Fruit fly (Drosophila melanogaster) whole organism, embryonic: ENCODE data around the gene CG10470.
A peak's percentile ranks its signal among the peaks of the same experiment; 100 is the strongest.

Source experiments
- ATbp ChIP-seq: fragments of 200-800 bp; sonication (Bioruptor generic); optimal IDR thresholded peaks from 2 replicates; lab custom pipeline; 2017; ENCODE audit warnings: missing biosample characterization, mild to moderate bottlenecking, missing genetic modification characterization, missing genetic modification reagents
- C15 ChIP-seq: fragments of 200-800 bp; sonication (Bioruptor generic); IDR thresholded peaks from 3 replicates; pipeline ENCODE4 v1.3.6; 2022; ENCODE audit warnings: missing biosample characterization, missing genetic modification characterization
- CG1024 ChIP-seq: fragments of 200-800 bp; sonication (Bioruptor generic); IDR thresholded peaks from 2 replicates; pipeline ENCODE4 v1.3.6; 2022; ENCODE audit warnings: missing biosample characterization, missing genetic modification characterization
- CG10321 ChIP-seq: fragments of 200-800 bp; sonication (Bioruptor generic); IDR thresholded peaks from 2 replicates; pipeline ENCODE4 v1.3.6; 2022; ENCODE audit warnings: missing biosample characterization, missing genetic modification characterization
- CG10366 ChIP-seq: fragments of 200-800 bp; sonication (Bioruptor generic); IDR thresholded peaks from 2 replicates; pipeline ENCODE4 v1.3.6; 2022; ENCODE audit warnings: missing biosample characterization, missing genetic modification characterization
- CG10462 ChIP-seq: fragments of 200-800 bp; sonication (Bioruptor generic); optimal IDR thresholded peaks from 2 replicates; lab custom pipeline; 2016; ENCODE audit warnings: missing biosample characterization, missing genetic modification characterization
- CG11560 ChIP-seq: fragments of 200-800 bp; sonication (Bioruptor generic); IDR thresholded peaks from 3 replicates; pipeline ENCODE4 v1.3.6; 2022; ENCODE audit warnings: missing biosample characterization, missing genetic modification characterization
- CG15696 ChIP-seq: fragments of 200-800 bp; sonication (Bioruptor generic); optimal IDR thresholded peaks from 2 replicates; lab custom pipeline; 2019; ENCODE audit warnings: missing biosample characterization, mild to moderate bottlenecking, missing genetic modification characterization, moderate library complexity
- CG16815 ChIP-seq: fragments of 200-800 bp; sonication (Bioruptor generic); optimal IDR thresholded peaks from 3 replicates; lab custom pipeline; 2017; ENCODE audit warnings: missing biosample characterization, mild to moderate bottlenecking, missing genetic modification characterization
- CG17385 ChIP-seq: fragments of 200-800 bp; sonication (Bioruptor generic); optimal IDR thresholded peaks from 3 replicates; lab custom pipeline; 2018; ENCODE audit warnings: missing biosample characterization, mild to moderate bottlenecking, missing genetic modification characterization
- CG17568 ChIP-seq: fragments of 200-800 bp; sonication (Bioruptor generic); optimal IDR thresholded peaks from 2 replicates; lab custom pipeline; 2018; ENCODE audit warnings: missing biosample characterization, mild to moderate bottlenecking, missing genetic modification characterization, moderate library complexity
- CG18262 ChIP-seq: fragments of 200-800 bp; optimal IDR thresholded peaks from 3 replicates; lab custom pipeline; 2019; ENCODE audit warnings: missing biosample characterization, mild to moderate bottlenecking, missing genetic modification characterization, moderate library complexity
- CG32532 ChIP-seq: fragments of 200-800 bp; sonication (Bioruptor generic); IDR thresholded peaks from 2 replicates; pipeline ENCODE4 v1.3.6; 2022; ENCODE audit warnings: missing biosample characterization, missing genetic modification characterization
- CG32772 ChIP-seq: fragments of 200-800 bp; sonication (Bioruptor generic); IDR thresholded peaks from 2 replicates; pipeline ENCODE4 v1.3.6; 2022; ENCODE audit warnings: missing biosample characterization, missing genetic modification characterization
- CG3847 ChIP-seq: fragments of 200-800 bp; sonication (Bioruptor generic); IDR thresholded peaks from 2 replicates; pipeline ENCODE4 v1.3.6; 2022; ENCODE audit warnings: missing biosample characterization, missing genetic modification characterization
- CG6175 ChIP-seq: fragments of 200-800 bp; sonication (Bioruptor generic); IDR thresholded peaks from 3 replicates; pipeline ENCODE4 v1.3.6; 2022; ENCODE audit warnings: missing biosample characterization, missing genetic modification characterization
- CG6689 ChIP-seq: fragments of 200-800 bp; sonication (Bioruptor generic); IDR thresholded peaks from 2 replicates; pipeline ENCODE4 v1.3.6; 2022; ENCODE audit warnings: missing biosample characterization, missing genetic modification characterization
- CG7928 ChIP-seq: fragments of 200-800 bp; sonication (Bioruptor generic); optimal IDR thresholded peaks from 2 replicates; lab custom pipeline; 2017; ENCODE audit warnings: missing biosample characterization, mild to moderate bottlenecking, missing genetic modification characterization
- CG7963 ChIP-seq: fragments of 200-800 bp; sonication (Bioruptor generic); IDR thresholded peaks from 3 replicates; pipeline ENCODE4 v1.3.6; 2022; ENCODE audit warnings: missing biosample characterization, missing genetic modification characterization; ENCODE audit not compliant: partially characterized antibody
- CG8359 ChIP-seq: fragments of 200-800 bp; sonication (Bioruptor generic); optimal IDR thresholded peaks from 2 replicates; lab custom pipeline; 2017; ENCODE audit warnings: missing biosample characterization, mild to moderate bottlenecking, missing genetic modification characterization, borderline replicate concordance
- Dbx ChIP-seq: fragments of 200-800 bp; sonication (Bioruptor generic); IDR thresholded peaks from 3 replicates; pipeline ENCODE4 v1.3.6; 2022; ENCODE audit warnings: missing biosample characterization, missing genetic modification characterization
- Deaf1 ChIP-seq: fragments of 200-800 bp; optimal IDR thresholded peaks from 3 replicates; lab custom pipeline; 2019; ENCODE audit warnings: missing biosample characterization, mild to moderate bottlenecking, missing genetic modification characterization, moderate library complexity
- Drgx ChIP-seq: fragments of 200-800 bp; sonication (Bioruptor generic); IDR thresholded peaks from 2 replicates; pipeline ENCODE4 v1.3.6; 2022; ENCODE audit warnings: missing biosample characterization, missing genetic modification characterization
- H15 ChIP-seq: fragments of 200-800 bp; sonication (Bioruptor generic); IDR thresholded peaks from 3 replicates; pipeline ENCODE4 v1.3.6; 2022; ENCODE audit warnings: missing biosample characterization, missing genetic modification characterization
- H2.0 ChIP-seq: fragments of 200-800 bp; sonication (Bioruptor generic); IDR thresholded peaks from 2 replicates; pipeline ENCODE4 v1.3.6; 2022; ENCODE audit warnings: missing biosample characterization, missing genetic modification characterization
- MBD-R2 ChIP-seq: fragments of 200-800 bp; sonication (Bioruptor generic); IDR thresholded peaks from 2 replicates; pipeline ENCODE4 v1.3.6; 2022; ENCODE audit warnings: missing biosample characterization, missing genetic modification characterization
- Med ChIP-seq: fragments of 200-800 bp; sonication (Bioruptor generic); peaks from one replicate; lab custom pipeline; 2016; ENCODE audit warnings: missing biosample characterization, missing genetic modification characterization, mild to moderate bottlenecking, inconsistent platforms, moderate library complexity
- NC2β ChIP-seq: fragments of 200-800 bp; sonication (Bioruptor generic); optimal IDR thresholded peaks from 2 replicates; lab custom pipeline; 2016; ENCODE audit warnings: missing biosample characterization, missing genetic modification characterization
- NK7.1 ChIP-seq: fragments of 200-800 bp; sonication (Bioruptor generic); optimal IDR thresholded peaks from 3 replicates; lab custom pipeline; 2016; ENCODE audit warnings: missing biosample characterization, missing genetic modification characterization
- Nf-YA ChIP-seq: fragments of 200-800 bp; sonication (Bioruptor generic); IDR thresholded peaks from 2 replicates; pipeline ENCODE4 v1.3.6; 2022; ENCODE audit warnings: missing biosample characterization, missing genetic modification characterization
- Scr ChIP-seq: fragments of 200-800 bp; sonication (Bioruptor generic); IDR thresholded peaks from 2 replicates; pipeline ENCODE4 v1.3.6; 2022; ENCODE audit warnings: missing biosample characterization, missing genetic modification characterization; ENCODE audit not compliant: partially characterized antibody
- Sry-β ChIP-seq: fragments of 200-800 bp; sonication (Bioruptor generic); optimal IDR thresholded peaks from 2 replicates; lab custom pipeline; 2018; ENCODE audit warnings: missing biosample characterization, mild to moderate bottlenecking, missing genetic modification characterization, moderate library complexity
- Trl ChIP-seq, 3 experiments: fragments of >200 bp in 2 of 3; fragments of 200-800 bp in 1 of 3; sonication (Bioruptor generic) in 1 of 3; optimal IDR thresholded peaks; 2 replicates in 1 of 3; 3 replicates in 2 of 3; lab custom pipeline; 2016 to 2017; ENCODE audit warnings: missing biosample characterization in 1 of 3, missing genetic modification characterization in 1 of 3
- crol ChIP-seq: fragments of 200-800 bp; sonication (Bioruptor generic); IDR thresholded peaks from 2 replicates; pipeline ENCODE4 v1.3.6; 2022; ENCODE audit warnings: missing biosample characterization, missing genetic modification characterization
- cwo ChIP-seq: fragments of 200-800 bp; sonication (Bioruptor generic); optimal IDR thresholded peaks from 3 replicates; lab custom pipeline; 2017; ENCODE audit warnings: missing biosample characterization, missing genetic modification characterization, mild to moderate bottlenecking, moderate library complexity, missing genetic modification reagents
- eyg ChIP-seq: fragments of 200-800 bp; sonication (Bioruptor generic); optimal IDR thresholded peaks from 3 replicates; lab custom pipeline; 2016; ENCODE audit warnings: missing biosample characterization, missing genetic modification characterization
- gce ChIP-seq: fragments of 200-800 bp; sonication (Bioruptor generic); IDR thresholded peaks from 3 replicates; pipeline ENCODE4 v1.3.6; 2022; ENCODE audit warnings: missing biosample characterization, missing genetic modification characterization
- ham ChIP-seq: fragments of 200-800 bp; sonication (Bioruptor generic); IDR thresholded peaks from 2 replicates; pipeline ENCODE4 v1.3.6; 2022; ENCODE audit warnings: missing biosample characterization, missing genetic modification characterization
- ken ChIP-seq: fragments of 200-800 bp; sonication (Bioruptor generic); IDR thresholded peaks from 3 replicates; pipeline ENCODE4 v1.3.6; 2022; ENCODE audit warnings: missing biosample characterization, missing genetic modification characterization
- lola ChIP-seq, 3 experiments: fragments of >200 bp in 2 of 3; fragments of 200-800 bp in 1 of 3; sonication (Bioruptor generic) in 1 of 3; optimal IDR thresholded peaks; 2 replicates each; lab custom pipeline; 2017 to 2019; ENCODE audit warnings: missing biosample characterization in 3 of 3, missing genetic modification characterization in 3 of 3, mild to moderate bottlenecking in 1 of 3, moderate library complexity in 1 of 3
- otp ChIP-seq: fragments of 200-800 bp; sonication (Bioruptor generic); IDR thresholded peaks from 3 replicates; pipeline ENCODE4, ENCODE4 v1.3.6; 2022; ENCODE audit warnings: missing biosample characterization, missing genetic modification characterization
- pnt ChIP-seq: fragments of 200-800 bp; sonication (Bioruptor generic); optimal IDR thresholded peaks from 3 replicates; lab custom pipeline; 2016; ENCODE audit warnings: missing biosample characterization, missing genetic modification characterization
- prd ChIP-seq, 3 experiments: fragments of >200 bp in 2 of 3; fragments of 200-800 bp in 1 of 3; sonication (Bioruptor generic) in 1 of 3; optimal IDR thresholded peaks in 2 of 3; IDR thresholded peaks in 1 of 3; 2 replicates in 2 of 3; 3 replicates in 1 of 3; pipeline versions ENCODE4 v1.3.6 to Lab custom; 2017 to 2022; ENCODE audit warnings: missing biosample characterization in 1 of 3, missing genetic modification characterization in 1 of 3
- seq ChIP-seq: fragments of 200-800 bp; sonication (Bioruptor generic); IDR thresholded peaks from 2 replicates; pipeline ENCODE4 v1.3.6; 2022; ENCODE audit warnings: missing biosample characterization, missing genetic modification characterization
- shn ChIP-seq: fragments of 200-800 bp; sonication (Bioruptor generic); optimal IDR thresholded peaks from 3 replicates; lab custom pipeline; 2016; ENCODE audit warnings: missing biosample characterization, missing genetic modification characterization
- slbo ChIP-seq: fragments of 200-800 bp; sonication (Bioruptor generic); IDR thresholded peaks from 2 replicates; pipeline ENCODE4 v1.3.6; 2022; ENCODE audit warnings: missing biosample characterization, missing genetic modification characterization
- sob ChIP-seq: fragments of 200-800 bp; sonication (Bioruptor generic); IDR thresholded peaks from 2 replicates; pipeline ENCODE4 v1.3.6; 2022; ENCODE audit warnings: missing biosample characterization, missing genetic modification characterization
- trh ChIP-seq: fragments of 200-800 bp; sonication (Bioruptor generic); optimal IDR thresholded peaks from 2 replicates; lab custom pipeline; 2016; ENCODE audit warnings: missing biosample characterization, missing genetic modification characterization
- zfh1 ChIP-seq: fragments of 200-800 bp; sonication (Bioruptor generic); IDR thresholded peaks from 3 replicates; pipeline ENCODE4 v1.3.6; 2022; ENCODE audit warnings: missing biosample characterization, missing genetic modification characterization

The CG10470 gene

dm6 chr2L:19058916-19059315, 10.0 kb downstream of the CG10470 start, which contains the start of gene Phlpp (continued):
- peak; percentile 27 for TF ChIP-seq cwo
- no peak for TF ChIP-seq eyg (GFP tag; lab: Kevin White, UChicago)
- TF ChIP-seq CG1024 (GFP tag; lab: Robert Waterston, UW), result peak; percentile 69; the same call in 1 of the 2 replicates
- TF ChIP-seq CG10321 (GFP tag; lab: Robert Waterston, UW), result 0 out of 2 replicates have a peak, but pooled peaks have one; percentile 11
- TF ChIP-seq Sry-β (GFP tag; lab: Kevin White, UChicago), result no peak
- peak; percentile 11 for TF ChIP-seq CG16815 (GFP tag; lab: Kevin White, UChicago)
- 0 out of 2 replicates have a peak, but pooled peaks have one; percentile 26 for TF ChIP-seq CG3847
- no peak for TF ChIP-seq shn (GFP tag; lab: Kevin White, UChicago)
- TF ChIP-seq crol, result no peak
- TF ChIP-seq C15 (GFP tag; lab: Robert Waterston, UW), result 0 out of 3 replicates have a peak, but pooled peaks have one; percentile 44
- no peak for TF ChIP-seq trh
- TF ChIP-seq prd (optimal IDR thresholded peaks at IDR 0.05; lab: Kevin White, UChicago), result no peak
- peak; percentile 82 for TF ChIP-seq prd (GFP tag; IDR thresholded peaks at IDR 0.05; lab: Robert Waterston, UW)
- no peak for TF ChIP-seq Trl (optimal IDR thresholded peaks at IDR 0.05; lab: Kevin White, UChicago)
- TF ChIP-seq Trl (GFP tag; optimal IDR thresholded peaks at IDR 0.05; lab: Kevin White, UChicago), result peak; percentile 32
- TF ChIP-seq CG18262, result peak; percentile 83
- TF ChIP-seq Drgx (GFP tag; lab: Robert Waterston, UW), result peak; percentile 72
- peak; percentile 47; the same call in 1 of the 2 replicates for TF ChIP-seq Nf-YA
- TF ChIP-seq NC2β (GFP tag; lab: Kevin White, UChicago), result no peak
- TF ChIP-seq CG6175, result no peak
- TF ChIP-seq Scr (GFP tag; lab: Robert Waterston, UW), result no peak
- no peak for TF ChIP-seq CG7928 (GFP tag; lab: Kevin White, UChicago)
- TF ChIP-seq CG17568 (GFP tag; lab: Kevin White, UChicago), result no peak
- TF ChIP-seq CG32772, result peak; percentile 36; the same call in 1 of the 2 replicates
- TF ChIP-seq otp (GFP tag; lab: Robert Waterston, UW), result 0 out of 3 replicates have a peak, but pooled peaks have one; percentile 24
- TF ChIP-seq seq (GFP tag; lab: Robert Waterston, UW), result peak; percentile 24; the same call in 1 of the 2 replicates
- peak; percentile 53; the same call in 1 of the 2 replicates for TF ChIP-seq sob (GFP tag; lab: Robert Waterston, UW)
- peak; percentile 8 for TF ChIP-seq pnt (GFP tag; lab: Kevin White, UChicago)
- peak in 1 of 3 experiments; percentile 46 for TF ChIP-seq lola (GFP tag; optimal IDR thresholded peaks at IDR 0.05; lab: Kevin White, UChicago)
- peak; percentile 60 for TF ChIP-seq Med
- peak; percentile 40; the same call in 1 of the 3 replicates for TF ChIP-seq H15
- TF ChIP-seq CG11560 (tag; lab: Robert Waterston, UW), result no peak
- no peak for TF ChIP-seq ham (GFP tag; lab: Robert Waterston, UW)
- peak; percentile 60 for TF ChIP-seq Deaf1 (tag; lab: Kevin White, UChicago)
- peak; percentile 40; the same call in 1 of the 3 replicates for TF ChIP-seq ken (GFP tag; lab: Robert Waterston, UW)
- TF ChIP-seq NK7.1 (GFP tag; lab: Kevin White, UChicago), result no peak
- TF ChIP-seq CG6689 (GFP tag; lab: Robert Waterston, UW), result peak; percentile 72
- peak; percentile 55 for TF ChIP-seq CG10366
- no peak; the same call in 1 of the 2 replicates for TF ChIP-seq MBD-R2 (GFP tag; lab: Robert Waterston, UW)
- no peak for TF ChIP-seq ATbp (GFP tag; lab: Kevin White, UChicago)
- TF ChIP-seq zfh1 (GFP tag; lab: Robert Waterston, UW), result peak; percentile 83
- peak; percentile 7 for TF ChIP-seq CG10462 (GFP tag; lab: Kevin White, UChicago)
- 0 out of 3 replicates have a peak, but pooled peaks have one; percentile 31 for TF ChIP-seq Dbx
- peak; percentile 54; the same call in 1 of the 2 replicates for TF ChIP-seq H2.0 (GFP tag; lab: Robert Waterston, UW)
- peak; percentile 40; the same call in 1 of the 2 replicates for TF ChIP-seq CG32532
- TF ChIP-seq CG8359, result peak; percentile 33
- peak; percentile 73; the same call in 2 of the 3 replicates for TF ChIP-seq gce (GFP tag; lab: Robert Waterston, UW)
- no peak for TF ChIP-seq slbo (GFP tag; lab: Robert Waterston, UW)
- no peak for TF ChIP-seq CG7963
- TF ChIP-seq CG15696 (tag; lab: Kevin White, UChicago), result peak; percentile 60
- no peak for TF ChIP-seq CG17385 (GFP tag; lab: Kevin White, UChicago)
